Worm (Caenorhabditis elegans) whole organism, L1 larva: ENCODE measurements around the gene pnp-1.

Experiments used
- C04F5.9 ChIP-seq: sonication (generic microtip); optimal IDR thresholded peaks from 2 replicates; lab custom pipeline; 2016; ENCODE audit warnings: missing genetic modification characterization, missing compliant biosample characterization
- Y116A8C.19 ChIP-seq: sonication (generic microtip); optimal IDR thresholded peaks from 2 replicates; lab custom pipeline; 2016; ENCODE audit warnings: missing compliant biosample characterization, missing genetic modification characterization, borderline replicate concordance
- aha-1 ChIP-seq: fragments of 150-350 bp; optimal IDR thresholded peaks from 2 replicates; lab custom pipeline; 2014; ENCODE audit warnings: missing biosample characterization, missing genetic modification characterization
- ama-1 ChIP-seq: fragments of 150-350 bp; optimal IDR thresholded peaks from 2 replicates; lab custom pipeline; 2014
- efl-1 ChIP-seq, 4 experiments: fragments of 150-350 bp; optimal IDR thresholded peaks in 3 of 4; peaks in 1 of 4; 1 replicate in 1 of 4; 2 replicates in 3 of 4; lab custom pipeline; 2014; ENCODE audit warnings: missing biosample characterization in 2 of 4, missing genetic modification characterization in 2 of 4, missing genetic modification reagents in 2 of 4
- efl-3 ChIP-seq: fragments of 200-800 bp; sonication (Bioruptor generic); optimal IDR thresholded peaks from 2 replicates; lab custom pipeline; 2018; ENCODE audit warnings: mild to moderate bottlenecking, missing genetic modification characterization, missing compliant biosample characterization
- egl-13 ChIP-seq: sonication (generic microtip); optimal IDR thresholded peaks from 2 replicates; lab custom pipeline; 2016; ENCODE audit warnings: missing genotype, missing genetic modification reagents, missing genetic modification characterization, missing compliant biosample characterization
- elt-2 ChIP-seq: sonication (generic microtip); optimal IDR thresholded peaks from 2 replicates; lab custom pipeline; 2016; ENCODE audit warnings: missing genetic modification characterization, mild to moderate bottlenecking, inconsistent platforms, missing compliant biosample characterization, missing genetic modification reagents
- elt-3 ChIP-seq, 6 experiments: fragments of 150-350 bp in 1 of 6; sonication (generic microtip); optimal IDR thresholded peaks; 2 replicates each; lab custom pipeline; 2017 to 2018; ENCODE audit warnings: missing biosample characterization in 6 of 6, missing genetic modification characterization in 6 of 6, inconsistent platforms in 1 of 6
- ets-5 ChIP-seq: fragments of 200-800 bp; sonication (Bioruptor generic); IDR thresholded peaks from 2 replicates; pipeline ENCODE4 v1.3.6; 2022; ENCODE audit warnings: missing genetic modification characterization, missing compliant biosample characterization
- fkh-10 ChIP-seq: sonication (generic microtip); optimal IDR thresholded peaks from 2 replicates; lab custom pipeline; 2017; ENCODE audit warnings: missing biosample characterization, missing genetic modification reagents, missing genetic modification characterization
- fkh-4 ChIP-seq: sonication (generic microtip); optimal IDR thresholded peaks from 2 replicates; lab custom pipeline; 2016; ENCODE audit warnings: missing compliant biosample characterization, missing genetic modification characterization, borderline replicate concordance
- fkh-8 ChIP-seq: sonication (generic microtip); optimal IDR thresholded peaks from 2 replicates; lab custom pipeline; 2016; ENCODE audit warnings: mild to moderate bottlenecking, missing genetic modification characterization, missing compliant biosample characterization
- hlh-17 ChIP-seq: fragments of 200-800 bp; sonication (Bioruptor generic); optimal IDR thresholded peaks from 2 replicates; lab custom pipeline; 2018; ENCODE audit warnings: missing genetic modification characterization, mild to moderate bottlenecking, missing compliant biosample characterization, moderate library complexity, borderline replicate concordance
- hlh-4 ChIP-seq: sonication (generic microtip); optimal IDR thresholded peaks from 2 replicates; lab custom pipeline; 2016; ENCODE audit warnings: mild to moderate bottlenecking, missing genetic modification characterization, missing compliant biosample characterization
- hpl-2 ChIP-seq: fragments of 150-350 bp; optimal IDR thresholded peaks from 2 replicates; lab custom pipeline; 2014; ENCODE audit warnings: missing biosample characterization, missing genetic modification reagents, missing genetic modification characterization
- lin-14 ChIP-seq: fragments of 200-800 bp; sonication (Bioruptor generic); optimal IDR thresholded peaks from 2 replicates; lab custom pipeline; 2018; ENCODE audit warnings: mild to moderate bottlenecking, missing genetic modification characterization, moderate library complexity, missing compliant biosample characterization
- lin-15B ChIP-seq: fragments of 150-350 bp; sonication (generic microtip); optimal IDR thresholded peaks from 3 replicates; lab custom pipeline; 2014; ENCODE audit warnings: missing biosample characterization, missing genetic modification characterization
- lin-35 ChIP-seq, 2 experiments: fragments of 150-350 bp; optimal IDR thresholded peaks; 2 replicates each; lab custom pipeline; 2014; ENCODE audit warnings: missing biosample characterization in 2 of 2, missing genetic modification characterization in 2 of 2, missing genetic modification reagents in 2 of 2
- lin-39 ChIP-seq: fragments of 150-350 bp; optimal IDR thresholded peaks from 2 replicates; lab custom pipeline; 2014; ENCODE audit warnings: missing biosample characterization, missing genetic modification reagents, missing genetic modification characterization
- mab-9 ChIP-seq: fragments of 200-800 bp; sonication (Bioruptor generic); IDR thresholded peaks from 2 replicates; pipeline ENCODE4 v1.3.6; 2022; ENCODE audit warnings: missing genetic modification reagents, missing genetic modification characterization, missing compliant biosample characterization
- mdl-1 ChIP-seq, 2 experiments: fragments of 150-350 bp; optimal IDR thresholded peaks; 2 replicates each; lab custom pipeline; 2014 to 2017; ENCODE audit warnings: missing biosample characterization in 2 of 2, missing genetic modification characterization in 2 of 2, inconsistent platforms in 1 of 2
- mep-1 ChIP-seq: fragments of 150-350 bp; optimal IDR thresholded peaks from 2 replicates; lab custom pipeline; 2014; ENCODE audit warnings: missing biosample characterization, missing genetic modification characterization
- nhr-11 ChIP-seq: fragments of 150-350 bp; optimal IDR thresholded peaks from 2 replicates; lab custom pipeline; 2014; ENCODE audit warnings: missing biosample characterization, missing genetic modification characterization
- nhr-12 ChIP-seq: sonication (generic microtip); optimal IDR thresholded peaks from 2 replicates; lab custom pipeline; 2017; ENCODE audit warnings: missing biosample characterization, missing genetic modification characterization
- nhr-19 ChIP-seq: fragments of 200-800 bp; sonication (Bioruptor generic); conservative IDR thresholded peaks from 2 replicates; pipeline ENCODE4 v1.3.6; 2022; ENCODE audit warnings: missing genetic modification characterization, missing compliant biosample characterization
- nhr-20 ChIP-seq: sonication (generic microtip); optimal IDR thresholded peaks from 2 replicates; lab custom pipeline; 2016; ENCODE audit warnings: mild to moderate bottlenecking, missing genetic modification characterization, missing compliant biosample characterization
- nhr-28 ChIP-seq: fragments of 150-350 bp; optimal IDR thresholded peaks from 2 replicates; lab custom pipeline; 2014; ENCODE audit warnings: missing biosample characterization, missing genetic modification characterization
- nhr-47 ChIP-seq: sonication (generic microtip); optimal IDR thresholded peaks from 2 replicates; lab custom pipeline; 2016; ENCODE audit warnings: mild to moderate bottlenecking, missing genetic modification characterization, moderate library complexity, missing compliant biosample characterization
- nhr-71 ChIP-seq: sonication (generic microtip); optimal IDR thresholded peaks from 2 replicates; lab custom pipeline; 2016; ENCODE audit warnings: mild to moderate bottlenecking, missing genetic modification characterization, moderate library complexity, missing compliant biosample characterization
- nhr-77 ChIP-seq: fragments of 150-350 bp; optimal IDR thresholded peaks from 2 replicates; lab custom pipeline; 2014; ENCODE audit warnings: missing biosample characterization, missing genetic modification characterization
- nhr-85 ChIP-seq: sonication (generic microtip); peaks from one replicate; lab custom pipeline; 2016; ENCODE audit warnings: missing genetic modification characterization, inconsistent platforms, missing compliant biosample characterization
- nhr-90 ChIP-seq: sonication (generic microtip); optimal IDR thresholded peaks from 2 replicates; lab custom pipeline; 2016; ENCODE audit warnings: mild to moderate bottlenecking, missing genetic modification characterization, missing compliant biosample characterization; ENCODE audit not compliant: poor library complexity
- pag-3 ChIP-seq: sonication (generic microtip); optimal IDR thresholded peaks from 2 replicates; lab custom pipeline; 2017; ENCODE audit warnings: missing genetic modification characterization, mild to moderate bottlenecking, missing compliant biosample characterization, antibody characterized with exemption, borderline replicate concordance; ENCODE audit not compliant: insufficient read depth
- pax-3 ChIP-seq: fragments of 200-800 bp; sonication (Bioruptor generic); optimal IDR thresholded peaks from 2 replicates; lab custom pipeline; 2018; ENCODE audit warnings: mild to moderate bottlenecking, missing genetic modification characterization, moderate library complexity, missing compliant biosample characterization
- pqm-1 ChIP-seq: sonication (generic microtip); optimal IDR thresholded peaks from 3 replicates; lab custom pipeline; 2017; ENCODE audit warnings: missing biosample characterization, missing genetic modification characterization
- rnt-1 ChIP-seq: sonication (generic microtip); optimal IDR thresholded peaks from 2 replicates; lab custom pipeline; 2016; ENCODE audit warnings: mild to moderate bottlenecking, missing genetic modification characterization, moderate library complexity, missing compliant biosample characterization
- skn-1 ChIP-seq: fragments of 150-350 bp; optimal IDR thresholded peaks from 2 replicates; lab custom pipeline; 2014; ENCODE audit warnings: missing biosample characterization, missing genetic modification characterization
- snpc-4 ChIP-seq: fragments of 150-350 bp; optimal IDR thresholded peaks from 2 replicates; lab custom pipeline; 2014; ENCODE audit warnings: missing biosample characterization, missing genetic modification characterization
- snu-23 ChIP-seq: sonication (generic microtip); optimal IDR thresholded peaks from 2 replicates; lab custom pipeline; 2016; ENCODE audit warnings: missing genetic modification characterization, missing compliant biosample characterization
- sox-4 ChIP-seq: sonication (generic microtip); optimal IDR thresholded peaks from 2 replicates; lab custom pipeline; 2016; ENCODE audit warnings: missing genetic modification characterization, missing compliant biosample characterization
- sptf-1 ChIP-seq: fragments of 150-350 bp; optimal IDR thresholded peaks from 2 replicates; lab custom pipeline; 2014; ENCODE audit warnings: missing biosample characterization, missing genetic modification characterization
- tbx-2 ChIP-seq: sonication (generic microtip); optimal IDR thresholded peaks from 2 replicates; lab custom pipeline; 2016; ENCODE audit warnings: missing genetic modification characterization, missing compliant biosample characterization
- unc-30 ChIP-seq: sonication (generic microtip); optimal IDR thresholded peaks from 2 replicates; lab custom pipeline; 2017; ENCODE audit warnings: missing biosample characterization, missing genetic modification characterization
- unc-62 ChIP-seq: fragments of 150-350 bp; optimal IDR thresholded peaks from 2 replicates; lab custom pipeline; 2014; ENCODE audit warnings: missing biosample characterization, missing genetic modification reagents, missing genetic modification characterization
- unc-86 ChIP-seq: sonication (generic microtip); optimal IDR thresholded peaks from 2 replicates; lab custom pipeline; 2016; ENCODE audit warnings: missing genetic modification characterization, missing compliant biosample characterization
- vab-15 ChIP-seq: sonication (generic microtip); optimal IDR thresholded peaks from 2 replicates; lab custom pipeline; 2017; ENCODE audit warnings: missing genotype, mild to moderate bottlenecking, missing genetic modification characterization, missing compliant biosample characterization
- zip-4 ChIP-seq: fragments of 200-800 bp; sonication (Bioruptor generic); optimal IDR thresholded peaks from 2 replicates; lab custom pipeline; 2018; ENCODE audit warnings: mild to moderate bottlenecking, missing genetic modification characterization, moderate library complexity, missing compliant biosample characterization

pnp-1 gene

DNA sequence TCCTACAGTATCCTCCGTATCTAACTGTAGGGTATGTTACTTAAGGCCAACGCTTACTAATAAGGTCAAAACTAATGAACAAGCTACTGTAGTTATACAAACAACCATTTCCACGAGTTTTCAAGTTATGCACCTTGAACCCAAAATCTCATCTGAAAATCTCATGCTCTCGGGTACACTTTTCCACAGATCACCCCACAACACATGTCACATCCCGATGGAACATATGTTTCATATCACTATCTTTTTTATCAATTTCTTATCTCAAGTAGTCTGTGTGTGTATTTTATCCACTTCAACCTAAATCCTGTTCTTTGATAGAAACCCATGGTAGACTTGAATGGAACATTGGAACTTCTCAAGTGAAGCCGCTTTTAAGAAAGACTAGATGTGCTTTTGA, 2.2 kb upstream of the pnp-1 start:
- TF ChIP-seq snpc-4 (tag; lab: Kevin White, UChicago) = no peak
- TF ChIP-seq fkh-4 = no peak
- no peak for TF ChIP-seq pag-3 (tag; lab: Kevin White, UChicago)
- TF ChIP-seq nhr-85 (tag; lab: Kevin White, UChicago) = no peak
- TF ChIP-seq unc-62 (GFP tag; lab: Kevin White, UChicago) = no peak
- no peak for TF ChIP-seq pqm-1 (tag; lab: Kevin White, UChicago)
- TF ChIP-seq rnt-1 (tag; lab: Kevin White, UChicago) = no peak
- no peak for TF ChIP-seq nhr-19 (GFP tag; lab: Robert Waterston, UW)
- TF ChIP-seq hlh-4 (tag; lab: Kevin White, UChicago) = no peak
- no peak for TF ChIP-seq egl-13 (tag; lab: Kevin White, UChicago)

DNA sequence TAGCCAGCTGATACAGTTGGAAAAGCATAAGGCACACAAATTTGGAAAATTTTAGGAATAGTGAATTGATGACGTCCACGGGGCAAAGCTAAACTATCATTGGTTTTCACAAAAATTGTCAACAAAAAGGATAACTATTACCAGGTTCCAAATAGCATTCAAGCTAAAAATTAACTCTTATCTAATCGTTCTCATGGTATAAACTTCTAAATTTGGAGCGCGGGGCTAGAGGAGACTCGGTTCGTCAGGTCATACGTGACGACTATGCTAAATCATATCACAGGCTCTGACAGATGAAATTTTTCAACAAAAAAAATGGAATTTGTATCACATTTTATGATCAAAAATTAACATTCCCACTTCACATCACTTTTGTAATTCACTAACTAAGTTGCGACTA, 1.1 kb upstream of the pnp-1 start:
- TF ChIP-seq efl-1 (optimal IDR thresholded peaks at IDR 0.05; lab: Kevin White, UChicago) (no peak), efl-1 (GFP tag; optimal IDR thresholded peaks at IDR 0.05 in 1 of 2; lab: Kevin White, UChicago) (peak in 1 of 2 experiments; percentile 91), C04F5.9 (no peak)

DNA sequence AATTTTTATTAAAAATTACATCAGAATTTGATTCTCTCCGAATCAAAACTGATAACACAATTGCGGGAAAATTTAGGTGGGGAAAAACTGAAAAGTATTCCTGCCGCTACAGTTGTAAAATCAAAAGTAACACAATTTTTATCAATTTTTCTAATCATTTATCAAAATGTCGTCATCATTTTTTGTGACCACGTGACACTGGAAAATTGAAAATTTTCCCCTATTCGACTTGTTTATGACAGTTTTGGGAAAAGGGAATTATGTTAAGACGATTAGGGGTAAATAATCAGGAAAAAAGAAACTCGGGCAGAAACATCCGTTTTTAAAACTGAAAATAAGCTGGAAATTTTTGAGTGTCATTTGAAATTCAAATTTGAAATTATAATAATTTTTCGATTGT, 1.3 kb downstream of the pnp-1 start:
- TF ChIP-seq vab-15 (tag; lab: Kevin White, UChicago) (no peak), pax-3 (tag; lab: Kevin White, UChicago) (no peak), rnt-1 (tag; lab: Kevin White, UChicago) (no peak), nhr-11 (tag; lab: Kevin White, UChicago) (no peak), unc-62 (GFP tag; lab: Kevin White, UChicago) (no peak), hlh-17 (GFP tag; lab: Kevin White, UChicago) (no peak), efl-3 (no peak), mdl-1 (tag; optimal IDR thresholded peaks at IDR 0.05; lab: Kevin White, UChicago) (no peak), ama-1 (no peak), lin-14 (GFP tag; lab: Kevin White, UChicago) (no peak), egl-13 (tag; lab: Kevin White, UChicago) (no peak), hpl-2 (no peak), nhr-77 (tag; lab: Kevin White, UChicago) (no peak), nhr-90 (tag; lab: Kevin White, UChicago) (peak; percentile 64), lin-15B (tag; lab: Kevin White, UChicago) (no peak), ets-5 (GFP tag; lab: Robert Waterston, UW) (no peak), mab-9 (GFP tag; lab: Robert Waterston, UW) (no peak), elt-3 (tag; optimal IDR thresholded peaks at IDR 0.05; lab: Kevin White, UChicago) (no peak), unc-86 (tag; lab: Kevin White, UChicago) (no peak), fkh-10 (no peak), nhr-28 (no peak), fkh-8 (no peak), aha-1 (tag; lab: Kevin White, UChicago) (no peak), nhr-19 (GFP tag; lab: Robert Waterston, UW) (no peak), tbx-2 (no peak), zip-4 (GFP tag; lab: Kevin White, UChicago) (no peak), nhr-71 (peak; percentile 41), sox-4 (tag; lab: Kevin White, UChicago) (no peak), unc-30 (no peak), sptf-1 (no peak), nhr-12 (no peak), mep-1 (tag; lab: Kevin White, UChicago) (no peak), nhr-85 (tag; lab: Kevin White, UChicago) (no peak), skn-1 (tag; lab: Kevin White, UChicago) (no peak), Y116A8C.19 (tag; lab: Kevin White, UChicago) (no peak), snu-23 (GFP tag; lab: Kevin White, UChicago) (peak; percentile 4), lin-35 (GFP tag; optimal IDR thresholded peaks at IDR 0.05; lab: Kevin White, UChicago) (peak in 1 of 2 experiments; percentile 35), elt-2 (tag; lab: Kevin White, UChicago) (peak; percentile 94), nhr-20 (tag; lab: Kevin White, UChicago) (peak; percentile 11), pag-3 (tag; lab: Kevin White, UChicago) (no peak), lin-39 (tag; lab: Kevin White, UChicago) (no peak), nhr-47 (tag; lab: Kevin White, UChicago) (no peak)
